Worm (Caenorhabditis elegans) whole organism, mixed stage, embryonic: ENCODE results near the gene T02G5.7.

Experiments
- M03D4.4 ChIP-seq: sonication (generic microtip); optimal IDR thresholded peaks from 2 replicates; lab custom pipeline; 2017; ENCODE audit warnings: mild to moderate bottlenecking, missing genetic modification characterization, missing compliant biosample characterization
- bed-3 ChIP-seq: fragments of 200-800 bp; sonication (Bioruptor generic); optimal IDR thresholded peaks from 3 replicates; lab custom pipeline; 2018; ENCODE audit warnings: mild to moderate bottlenecking, missing genetic modification characterization, moderate library complexity, missing compliant biosample characterization
- blmp-1 ChIP-seq: fragments of 150-350 bp; optimal IDR thresholded peaks from 2 replicates; lab custom pipeline; 2014; ENCODE audit warnings: missing biosample characterization, missing genetic modification characterization
- ceh-39 ChIP-seq: fragments of 150-350 bp; optimal IDR thresholded peaks from 2 replicates; lab custom pipeline; 2014; ENCODE audit warnings: missing biosample characterization, missing genetic modification characterization
- ceh-43 ChIP-seq: fragments of 200-800 bp; sonication (Bioruptor generic); optimal IDR thresholded peaks from 2 replicates; lab custom pipeline; 2018; ENCODE audit warnings: mild to moderate bottlenecking, missing genetic modification characterization, moderate library complexity, missing compliant biosample characterization
- ceh-83 ChIP-seq: fragments of 200-800 bp; sonication (Bioruptor generic); optimal IDR thresholded peaks from 2 replicates; lab custom pipeline; 2018; ENCODE audit warnings: mild to moderate bottlenecking, missing genetic modification characterization, missing compliant biosample characterization
- ces-1 ChIP-seq: fragments of 150-350 bp; optimal IDR thresholded peaks from 2 replicates; lab custom pipeline; 2014; ENCODE audit warnings: missing biosample characterization, missing genetic modification reagents, missing genetic modification characterization
- cnd-1 ChIP-seq: fragments of 200-800 bp; sonication (Bioruptor generic); optimal IDR thresholded peaks from 2 replicates; lab custom pipeline; 2018; ENCODE audit warnings: mild to moderate bottlenecking, missing genetic modification characterization, missing compliant biosample characterization
- elt-1 ChIP-seq: sonication (generic microtip); optimal IDR thresholded peaks from 2 replicates; lab custom pipeline; 2017; ENCODE audit warnings: missing genetic modification characterization, mild to moderate bottlenecking, missing compliant biosample characterization, antibody characterized with exemption, moderate library complexity, borderline replicate concordance; ENCODE audit not compliant: insufficient read depth
- elt-3 ChIP-seq: fragments of 150-350 bp; optimal IDR thresholded peaks from 2 replicates; lab custom pipeline; 2014; ENCODE audit warnings: missing biosample characterization, missing genetic modification characterization
- flh-1 ChIP-seq: fragments of 200-800 bp; sonication (Bioruptor generic); optimal IDR thresholded peaks from 2 replicates; lab custom pipeline; 2018; ENCODE audit warnings: mild to moderate bottlenecking, missing genetic modification characterization, moderate library complexity, missing compliant biosample characterization
- ham-2 ChIP-seq: fragments of 200-800 bp; sonication (Bioruptor generic); optimal IDR thresholded peaks from 2 replicates; lab custom pipeline; 2018; ENCODE audit warnings: mild to moderate bottlenecking, missing genetic modification characterization, missing compliant biosample characterization
- hlh-1 ChIP-seq: fragments of 150-350 bp; optimal IDR thresholded peaks from 2 replicates; lab custom pipeline; 2014; ENCODE audit warnings: missing biosample characterization, missing genetic modification reagents, missing genetic modification characterization
- lin-13 ChIP-seq: fragments of 150-350 bp; optimal IDR thresholded peaks from 2 replicates; lab custom pipeline; 2014; ENCODE audit warnings: missing biosample characterization, missing genetic modification characterization
- lin-32 ChIP-seq: fragments of 200-800 bp; sonication (Bioruptor generic); optimal IDR thresholded peaks from 2 replicates; lab custom pipeline; 2018; ENCODE audit warnings: mild to moderate bottlenecking, missing genetic modification characterization, missing compliant biosample characterization
- lsy-2 ChIP-seq: fragments of 150-350 bp; optimal IDR thresholded peaks from 2 replicates; lab custom pipeline; 2014; ENCODE audit warnings: missing biosample characterization, missing genetic modification characterization
- mab-5 ChIP-seq: fragments of 150-350 bp; optimal IDR thresholded peaks from 2 replicates; lab custom pipeline; 2014; ENCODE audit warnings: missing biosample characterization, missing genetic modification characterization
- nhr-12 ChIP-seq: fragments of 150-350 bp; optimal IDR thresholded peaks from 2 replicates; lab custom pipeline; 2014; ENCODE audit warnings: missing biosample characterization, missing genetic modification characterization
- nhr-2 ChIP-seq: fragments of 150-350 bp; optimal IDR thresholded peaks from 2 replicates; lab custom pipeline; 2014; ENCODE audit warnings: missing biosample characterization, missing genetic modification characterization
- nhr-237 ChIP-seq: fragments of 150-350 bp; optimal IDR thresholded peaks from 2 replicates; lab custom pipeline; 2014; ENCODE audit warnings: missing biosample characterization, missing genetic modification characterization
- nhr-28 ChIP-seq: fragments of 150-350 bp; optimal IDR thresholded peaks from 2 replicates; lab custom pipeline; 2014; ENCODE audit warnings: missing biosample characterization, missing genetic modification characterization
- nhr-76 ChIP-seq: sonication (generic microtip); optimal IDR thresholded peaks from 2 replicates; lab custom pipeline; 2017; ENCODE audit warnings: missing biosample characterization, missing genetic modification characterization
- pha-4 ChIP-seq: fragments of 150-350 bp; optimal IDR thresholded peaks from 2 replicates; lab custom pipeline; 2018; ENCODE audit warnings: missing biosample characterization, missing genetic modification reagents, missing genetic modification characterization
- sem-2 ChIP-seq: fragments of 200-800 bp; sonication (Bioruptor generic); optimal IDR thresholded peaks from 2 replicates; lab custom pipeline; 2018; ENCODE audit warnings: mild to moderate bottlenecking, missing genetic modification characterization, missing compliant biosample characterization
- snpc-4 ChIP-seq: fragments of 150-350 bp; optimal IDR thresholded peaks from 2 replicates; lab custom pipeline; 2014; ENCODE audit warnings: missing biosample characterization, missing genetic modification characterization
- tbx-8 ChIP-seq: fragments of 200-800 bp; sonication (Bioruptor generic); optimal IDR thresholded peaks from 2 replicates; lab custom pipeline; 2018; ENCODE audit warnings: mild to moderate bottlenecking, missing genetic modification characterization, moderate library complexity, missing compliant biosample characterization
- unc-120 ChIP-seq: sonication (generic microtip); optimal IDR thresholded peaks from 2 replicates; lab custom pipeline; 2017; ENCODE audit warnings: missing genetic modification characterization, missing compliant biosample characterization; ENCODE audit not compliant: poor library complexity, severe bottlenecking
- unc-39 ChIP-seq: fragments of 150-350 bp; optimal IDR thresholded peaks from 2 replicates; lab custom pipeline; 2014; ENCODE audit warnings: missing biosample characterization, missing genetic modification characterization
- zip-8 ChIP-seq: fragments of 150-350 bp; optimal IDR thresholded peaks from 2 replicates; lab custom pipeline; 2014; ENCODE audit warnings: missing biosample characterization, missing genetic modification characterization
- ztf-11 ChIP-seq: fragments of 150-350 bp; optimal IDR thresholded peaks from 2 replicates; lab custom pipeline; 2014; ENCODE audit warnings: missing biosample characterization, missing genetic modification characterization

Gene T02G5.7

DNA sequence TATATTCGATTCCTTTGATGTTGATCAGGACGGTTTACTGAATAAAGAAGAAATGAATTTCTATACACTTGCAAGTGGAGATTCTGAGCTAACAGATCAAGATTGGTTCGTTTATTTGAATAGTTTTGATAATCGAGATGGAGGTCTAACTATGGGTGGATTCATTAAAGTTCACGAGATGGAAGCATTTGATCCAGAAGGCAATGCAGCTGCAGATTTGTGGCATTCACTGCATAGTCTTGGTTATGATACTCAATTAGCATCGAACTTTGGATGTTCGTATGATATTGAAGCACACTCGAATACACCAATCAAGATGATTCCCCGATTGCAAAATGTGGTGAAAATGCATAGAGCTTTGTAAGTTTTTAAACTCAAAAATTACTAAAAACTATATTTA, 20.6 kb downstream of the T02G5.7 start:
- TF ChIP-seq nhr-237 (tag; lab: Kevin White, UChicago), result no peak
- no peak for TF ChIP-seq unc-39 (tag; lab: Kevin White, UChicago)
- TF ChIP-seq ceh-43 (GFP tag; lab: Kevin White, UChicago), result no peak
- TF ChIP-seq tbx-8 (GFP tag; lab: Kevin White, UChicago), result no peak
- no peak for TF ChIP-seq snpc-4 (tag; lab: Kevin White, UChicago)
- no peak for TF ChIP-seq hlh-1 (tag; lab: Kevin White, UChicago)
- TF ChIP-seq pha-4 (tag; lab: Kevin White, UChicago), result no peak
- TF ChIP-seq mab-5 (tag; lab: Kevin White, UChicago), result no peak
- no peak for TF ChIP-seq elt-1 (tag; lab: Kevin White, UChicago)
- TF ChIP-seq sem-2 (GFP tag; lab: Kevin White, UChicago), result no peak
- TF ChIP-seq cnd-1 (tag; lab: Kevin White, UChicago), result no peak
- TF ChIP-seq ztf-11 (tag; lab: Kevin White, UChicago), result no peak
- TF ChIP-seq ham-2 (GFP tag; lab: Kevin White, UChicago), result no peak
- no peak for TF ChIP-seq ceh-39 (tag; lab: Kevin White, UChicago)
- TF ChIP-seq ces-1 (GFP tag; lab: Kevin White, UChicago), result no peak
- TF ChIP-seq unc-120 (tag; lab: Kevin White, UChicago), result no peak
- TF ChIP-seq nhr-76, result no peak
- TF ChIP-seq, all 35 proteins: peak for 0

DNA sequence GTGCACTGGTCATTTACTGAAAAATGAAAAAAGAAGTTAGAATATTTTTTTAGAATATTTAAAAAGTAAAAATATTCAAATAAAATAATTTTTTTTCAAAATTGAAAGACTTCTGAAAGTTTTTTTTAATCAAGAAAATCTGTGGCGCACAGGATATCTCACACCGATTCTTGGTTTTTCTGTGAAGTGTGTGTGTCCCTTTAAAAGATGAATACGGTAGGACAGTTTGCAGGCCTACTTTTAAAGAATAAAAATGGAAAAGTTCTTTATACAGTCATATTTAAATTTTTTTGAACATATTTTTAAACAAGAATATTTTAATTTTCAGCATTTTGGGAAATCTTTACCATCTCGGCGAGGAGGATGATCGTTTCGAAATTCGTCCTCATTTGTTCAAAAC, 23.2 kb downstream of the T02G5.7 start, which contains the start of gene mct-5:
Gene mct-5, minus strand, starts transcription at position 16 of the 400 bp plus-strand sequence.
- TF ChIP-seq unc-120 (tag; lab: Kevin White, UChicago) (no peak), ceh-43 (GFP tag; lab: Kevin White, UChicago) (no peak), nhr-28 (tag; lab: Kevin White, UChicago) (no peak), ham-2 (GFP tag; lab: Kevin White, UChicago) (no peak), nhr-2 (tag; lab: Kevin White, UChicago) (no peak), nhr-237 (tag; lab: Kevin White, UChicago) (no peak), nhr-12 (tag; lab: Kevin White, UChicago) (no peak), lin-32 (no peak), snpc-4 (tag; lab: Kevin White, UChicago) (no peak), ztf-11 (tag; lab: Kevin White, UChicago) (no peak), zip-8 (tag; lab: Kevin White, UChicago) (no peak), lin-13 (tag; lab: Kevin White, UChicago) (no peak), unc-39 (tag; lab: Kevin White, UChicago) (no peak), lsy-2 (tag; lab: Kevin White, UChicago) (no peak), flh-1 (GFP tag; lab: Kevin White, UChicago) (no peak), nhr-76 (no peak), mab-5 (tag; lab: Kevin White, UChicago) (no peak)

DNA sequence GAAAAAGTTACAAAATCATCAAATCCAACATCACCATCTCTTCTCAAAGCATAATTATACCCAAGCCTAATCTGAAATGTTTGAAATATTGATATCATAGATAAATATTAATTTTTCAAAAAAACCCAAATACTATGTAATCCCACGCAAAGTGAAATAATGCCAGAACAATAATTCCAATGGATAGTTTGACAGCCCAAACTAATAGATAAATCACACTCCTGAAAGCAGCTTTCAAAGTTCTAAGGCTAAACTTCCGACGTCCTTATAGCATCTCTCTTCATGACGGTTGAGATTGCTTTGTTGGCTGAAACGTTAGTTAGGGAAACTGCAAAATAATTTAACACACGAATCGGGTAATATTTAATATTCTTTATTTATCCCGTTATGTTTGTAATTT, 23.8 kb downstream of the T02G5.7 start:
- no peak for TF ChIP-seq tbx-8 (GFP tag; lab: Kevin White, UChicago)
- TF ChIP-seq ceh-43 (GFP tag; lab: Kevin White, UChicago), result no peak
- TF ChIP-seq nhr-76, result no peak
- no peak for TF ChIP-seq ztf-11 (tag; lab: Kevin White, UChicago)
- no peak for TF ChIP-seq blmp-1
- no peak for TF ChIP-seq zip-8 (tag; lab: Kevin White, UChicago)
- TF ChIP-seq M03D4.4 (tag; lab: Kevin White, UChicago), result no peak
- TF ChIP-seq flh-1 (GFP tag; lab: Kevin White, UChicago), result no peak
- TF ChIP-seq sem-2 (GFP tag; lab: Kevin White, UChicago), result no peak
- no peak for TF ChIP-seq ham-2 (GFP tag; lab: Kevin White, UChicago)
- TF ChIP-seq lsy-2 (tag; lab: Kevin White, UChicago), result no peak
- TF ChIP-seq elt-3 (tag; lab: Kevin White, UChicago), result no peak
- TF ChIP-seq ceh-83 (GFP tag; lab: Kevin White, UChicago), result no peak
- TF ChIP-seq mab-5 (tag; lab: Kevin White, UChicago), result no peak
- no peak for TF ChIP-seq unc-39 (tag; lab: Kevin White, UChicago)

DNA sequence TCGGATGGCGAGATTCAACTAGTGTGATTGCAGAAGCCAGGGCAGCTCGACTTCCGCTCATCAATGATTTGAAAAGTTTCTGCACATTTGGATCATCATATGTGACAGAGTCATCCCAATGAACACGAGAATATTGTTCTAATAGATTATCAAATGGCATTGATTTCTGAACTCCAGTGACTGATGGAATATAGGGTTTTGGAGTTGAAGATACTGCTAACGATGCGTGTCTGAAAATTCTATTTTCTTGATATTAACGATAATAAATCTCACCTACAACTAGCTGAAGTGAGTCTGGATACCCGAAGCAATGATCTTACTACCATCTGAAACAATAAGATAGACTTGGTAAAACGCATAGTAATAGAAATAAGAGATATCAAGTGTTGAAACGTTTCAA, 25.4 kb downstream of the T02G5.7 start, which contains the start of gene mmaa-1:
Gene mmaa-1, minus strand, starts transcription at position 328 of the 400 bp plus-strand sequence.
- TF ChIP-seq zip-8 (tag; lab: Kevin White, UChicago), result no peak
- no peak for TF ChIP-seq hlh-1 (tag; lab: Kevin White, UChicago)
- no peak for TF ChIP-seq elt-1 (tag; lab: Kevin White, UChicago)
- no peak for TF ChIP-seq ceh-83 (GFP tag; lab: Kevin White, UChicago)
- no peak for TF ChIP-seq M03D4.4 (tag; lab: Kevin White, UChicago)
- no peak for TF ChIP-seq elt-3 (tag; lab: Kevin White, UChicago)
- TF ChIP-seq blmp-1, result no peak
- TF ChIP-seq unc-39 (tag; lab: Kevin White, UChicago), result no peak
- TF ChIP-seq tbx-8 (GFP tag; lab: Kevin White, UChicago), result no peak
- TF ChIP-seq pha-4 (tag; lab: Kevin White, UChicago), result no peak
- no peak for TF ChIP-seq bed-3 (GFP tag; lab: Kevin White, UChicago)
- TF ChIP-seq nhr-28 (tag; lab: Kevin White, UChicago), result no peak
- no peak for TF ChIP-seq flh-1 (GFP tag; lab: Kevin White, UChicago)
